Fruit fly (Drosophila melanogaster): ENCODE results near the gene CG32572.

- peak; percentile 21; the same call in 1 of the 3 replicates for TF ChIP-seq ci (GFP tag; IDR thresholded peaks at IDR 0.05)
- peak; percentile 69 for TF ChIP-seq scrt (GFP tag; optimal IDR thresholded peaks at IDR 0.05)
These were observed 37.2 kb upstream of the CG32572 start, which contains the start of gene Axs for dm6 chrX:16683765-16684164.
